Worm (Caenorhabditis elegans) whole organism, young adult: ENCODE data around the gene nlp-13.

ENCODE experiments used
- B0336.3 ChIP-seq: fragments of 200-800 bp; sonication (Bioruptor generic); IDR thresholded peaks from 2 replicates; pipeline ENCODE4 v1.3.6; 2022; ENCODE audit warnings: missing genetic modification characterization, missing compliant biosample characterization
- C17E4.6 ChIP-seq: fragments of 200-800 bp; sonication (Bioruptor generic); IDR thresholded peaks from 2 replicates; pipeline ENCODE4 v1.3.6; 2022; ENCODE audit warnings: missing genetic modification reagents, missing genetic modification characterization, missing compliant biosample characterization
- D2030.7 ChIP-seq: fragments of 200-800 bp; sonication (Bioruptor generic); IDR thresholded peaks from 2 replicates; pipeline ENCODE4 v1.3.6; 2022; ENCODE audit warnings: missing genetic modification reagents, missing genetic modification characterization, missing compliant biosample characterization
- F33H1.4 ChIP-seq: fragments of 200-800 bp; sonication (Bioruptor generic); IDR thresholded peaks from 2 replicates; pipeline ENCODE4 v1.3.6; 2022; ENCODE audit warnings: missing genetic modification reagents, missing genetic modification characterization, missing compliant biosample characterization
- F52B5.7 ChIP-seq: sonication (generic microtip); optimal IDR thresholded peaks from 2 replicates; lab custom pipeline; 2016; ENCODE audit warnings: mild to moderate bottlenecking, missing genetic modification characterization, missing compliant biosample characterization
- K11D2.4 ChIP-seq: fragments of 200-800 bp; sonication (Bioruptor generic); IDR thresholded peaks from 2 replicates; pipeline ENCODE4 v1.3.6; 2022; ENCODE audit warnings: missing genetic modification reagents, missing genetic modification characterization, missing compliant biosample characterization
- K12H6.12 ChIP-seq: fragments of 200-800 bp; sonication (Bioruptor generic); optimal IDR thresholded peaks from 2 replicates; lab custom pipeline; 2018; ENCODE audit warnings: mild to moderate bottlenecking, missing genetic modification characterization, missing compliant biosample characterization
- T26A5.8 ChIP-seq: sonication (generic microtip); optimal IDR thresholded peaks from 2 replicates; lab custom pipeline; 2016; ENCODE audit warnings: missing genetic modification characterization, missing compliant biosample characterization
- ama-1 ChIP-seq, 3 experiments: fragments of 150-350 bp in 1 of 3; sonication (generic microtip) in 2 of 3; optimal IDR thresholded peaks; 2 replicates each; lab custom pipeline; 2014 to 2018; ENCODE audit warnings: missing biosample characterization in 2 of 3, missing genetic modification characterization in 2 of 3, missing genetic modification reagents in 2 of 3
- aptf-3 ChIP-seq: fragments of 200-800 bp; sonication (Bioruptor generic); IDR thresholded peaks from 2 replicates; pipeline ENCODE4 v1.3.6; 2022; ENCODE audit warnings: missing genetic modification characterization, missing compliant biosample characterization
- cebp-1 ChIP-seq, 2 experiments: fragments of 200-800 bp in 1 of 2; sonication (Bioruptor generic) in 1 of 2; sonication (generic microtip) in 1 of 2; IDR thresholded peaks in 1 of 2; optimal IDR thresholded peaks in 1 of 2; 2 replicates each; pipeline versions ENCODE4 v1.3.6 to Lab custom; 2017 to 2022; ENCODE audit warnings: missing compliant biosample characterization in 2 of 2, missing genetic modification characterization in 2 of 2, mild to moderate bottlenecking in 1 of 2, missing genetic modification reagents in 1 of 2, moderate library complexity in 1 of 2
- ceh-100 ChIP-seq: fragments of 200-800 bp; sonication (Bioruptor generic); IDR thresholded peaks from 2 replicates; pipeline ENCODE4 v1.3.6; 2022; ENCODE audit warnings: missing genetic modification reagents, missing genetic modification characterization, missing compliant biosample characterization
- ceh-91 ChIP-seq: fragments of 200-800 bp; sonication (Bioruptor generic); IDR thresholded peaks from 2 replicates; pipeline ENCODE4 v1.3.6; 2022; ENCODE audit warnings: missing genetic modification reagents, missing genetic modification characterization, missing compliant biosample characterization
- dox-1 ChIP-seq: fragments of 200-800 bp; sonication (Bioruptor generic); IDR thresholded peaks from 2 replicates; pipeline ENCODE4 v1.3.6; 2022; ENCODE audit warnings: missing genetic modification reagents, missing genetic modification characterization, missing compliant biosample characterization
- dpl-1 ChIP-seq: fragments of 150-350 bp; optimal IDR thresholded peaks from 2 replicates; lab custom pipeline; 2014; ENCODE audit warnings: missing biosample characterization, missing genetic modification reagents, missing genetic modification characterization
- hmg-1.2 ChIP-seq: fragments of 200-800 bp; sonication (Bioruptor generic); IDR thresholded peaks from 2 replicates; pipeline ENCODE4 v1.3.6; 2022; ENCODE audit warnings: missing genetic modification reagents, missing genetic modification characterization, missing compliant biosample characterization
- let-607 ChIP-seq, 2 experiments: fragments of 200-800 bp in 1 of 2; sonication (Bioruptor generic) in 1 of 2; sonication (generic microtip) in 1 of 2; optimal IDR thresholded peaks; 2 replicates each; lab custom pipeline; 2016 to 2018; ENCODE audit warnings: mild to moderate bottlenecking in 2 of 2, missing compliant biosample characterization in 2 of 2, missing genetic modification characterization in 2 of 2, moderate library complexity in 2 of 2, missing genotype in 1 of 2
- lin-26 ChIP-seq: fragments of 200-800 bp; sonication (Bioruptor generic); IDR thresholded peaks from 2 replicates; pipeline ENCODE4 v1.3.6; 2022; ENCODE audit warnings: missing genetic modification reagents, missing genetic modification characterization, missing compliant biosample characterization
- lsl-1 ChIP-seq: fragments of 200-800 bp; sonication (Bioruptor generic); optimal IDR thresholded peaks from 2 replicates; lab custom pipeline; 2018; ENCODE audit warnings: mild to moderate bottlenecking, missing genetic modification characterization, moderate library complexity, missing compliant biosample characterization
- madf-6 ChIP-seq: fragments of 200-800 bp; sonication (Bioruptor generic); IDR thresholded peaks from 2 replicates; pipeline ENCODE4 v1.3.6; 2022; ENCODE audit warnings: missing genetic modification reagents, missing genetic modification characterization, missing compliant biosample characterization
- nfyb-1 ChIP-seq: fragments of 200-800 bp; sonication (Bioruptor generic); IDR thresholded peaks from 2 replicates; pipeline ENCODE4 v1.3.6; 2022; ENCODE audit warnings: missing genetic modification reagents, missing genetic modification characterization, missing compliant biosample characterization
- rcor-1 ChIP-seq: fragments of 200-800 bp; sonication (Bioruptor generic); IDR thresholded peaks from 2 replicates; pipeline ENCODE4 v1.3.6; 2022; ENCODE audit warnings: missing genetic modification reagents, missing genetic modification characterization, missing compliant biosample characterization
- snpc-3.4 ChIP-seq: sonication (generic microtip); optimal IDR thresholded peaks from 2 replicates; lab custom pipeline; 2017; ENCODE audit warnings: missing genetic modification characterization, mild to moderate bottlenecking, missing compliant biosample characterization, antibody characterized with exemption, moderate library complexity, missing genotype, missing genetic modification reagents
- snpc-4 ChIP-seq, 5 experiments: fragments of 150-350 bp in 1 of 5; sonication (generic microtip) in 4 of 5; optimal IDR thresholded peaks; 2 replicates each; lab custom pipeline; 2014 to 2018; ENCODE audit warnings: missing genetic modification characterization in 5 of 5, missing biosample characterization in 3 of 5, antibody characterized with exemption in 2 of 5, mild to moderate bottlenecking in 2 of 5, missing compliant biosample characterization in 2 of 5, missing genotype in 2 of 5, moderate library complexity in 2 of 5, missing genetic modification reagents in 1 of 5
- somi-1 ChIP-seq: fragments of 200-800 bp; sonication (Bioruptor generic); optimal IDR thresholded peaks from 2 replicates; lab custom pipeline; 2018; ENCODE audit warnings: mild to moderate bottlenecking, missing genetic modification characterization, missing compliant biosample characterization
- xnd-1 ChIP-seq: sonication (generic microtip); optimal IDR thresholded peaks from 2 replicates; lab custom pipeline; 2016; ENCODE audit warnings: missing genotype, missing genetic modification reagents, missing genetic modification characterization, missing compliant biosample characterization
- zfh-2 ChIP-seq: fragments of 200-800 bp; sonication (Bioruptor generic); conservative IDR thresholded peaks from 2 replicates; pipeline ENCODE4 v1.3.6; 2022; ENCODE audit warnings: missing genetic modification reagents, missing genetic modification characterization, missing compliant biosample characterization
- ztf-26 ChIP-seq: sonication (generic microtip); optimal IDR thresholded peaks from 2 replicates; lab custom pipeline; 2017; ENCODE audit warnings: missing genetic modification characterization, missing compliant biosample characterization

nlp-13 gene

DNA sequence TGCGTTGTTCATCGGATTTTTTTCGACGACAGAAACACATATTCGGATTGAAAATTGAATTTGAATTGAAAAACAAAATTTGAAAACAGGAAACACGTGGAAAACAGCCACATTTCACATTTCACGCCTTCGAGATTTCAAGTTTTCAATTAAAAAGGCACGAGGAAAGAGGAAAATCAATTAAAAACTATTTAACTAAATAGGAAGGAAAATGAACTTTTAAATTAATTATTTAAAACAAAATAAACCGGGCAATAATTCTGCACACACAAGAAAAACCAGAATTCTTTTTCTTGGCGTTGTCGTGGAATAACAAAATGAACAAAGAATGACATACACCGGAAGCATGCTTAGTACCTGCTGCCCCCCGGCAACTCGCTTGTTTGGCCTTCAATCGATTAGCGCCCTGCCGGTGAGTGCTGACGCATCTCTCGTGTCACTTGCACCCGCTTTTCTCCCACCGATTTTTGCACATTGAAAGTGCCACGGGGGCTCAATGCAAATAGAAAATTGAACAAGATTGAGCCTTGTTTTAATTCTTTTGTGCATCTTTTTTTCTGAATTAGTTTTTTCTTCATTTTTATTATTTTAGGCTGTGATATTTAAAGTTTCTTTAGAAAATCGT lies 41.5 kb upstream of the nlp-13 start, which contains the start of gene Y45G5AM.9 (continued):
- no peak for TF ChIP-seq snpc-4 (GFP tag; optimal IDR thresholded peaks at IDR 0.05; lab: Kevin White, UChicago)
- TF ChIP-seq snpc-4 (tag; optimal IDR thresholded peaks at IDR 0.05; lab: Kevin White, UChicago), result peak in 3 of 4 experiments; percentile 19 to 53 (median 25)
- TF ChIP-seq cebp-1 (GFP tag; IDR thresholded peaks at IDR 0.05; lab: Robert Waterston, UW), result no peak
- TF ChIP-seq cebp-1 (tag; optimal IDR thresholded peaks at IDR 0.05; lab: Kevin White, UChicago), result peak; percentile 77
- peak; percentile 60 for TF ChIP-seq nfyb-1 (GFP tag; lab: Robert Waterston, UW)
- peak; percentile 10 for TF ChIP-seq snpc-3.4 (tag; lab: Kevin White, UChicago)
- TF ChIP-seq C17E4.6 (GFP tag; lab: Robert Waterston, UW), result no peak
- peak; percentile 47 for TF ChIP-seq K12H6.12 (tag; lab: Kevin White, UChicago)
- peak; percentile 47; the same call in 1 of the 2 replicates for TF ChIP-seq hmg-1.2 (GFP tag; lab: Robert Waterston, UW)
- peak; percentile 57; the same call in 1 of the 2 replicates for TF ChIP-seq dox-1 (GFP tag; lab: Robert Waterston, UW)
- no peak for TF ChIP-seq ama-1 (optimal IDR thresholded peaks at IDR 0.05; lab: Kevin White, UChicago)
- TF ChIP-seq ama-1 (GFP tag; optimal IDR thresholded peaks at IDR 0.05; lab: Kevin White, UChicago), result no peak
- peak in 1 of 2 experiments; percentile 8 for TF ChIP-seq let-607 (tag; optimal IDR thresholded peaks at IDR 0.05; lab: Kevin White, UChicago)
- peak; percentile 12 for TF ChIP-seq dpl-1 (GFP tag; lab: Kevin White, UChicago)
- peak; percentile 29 for TF ChIP-seq ztf-26
- TF ChIP-seq K11D2.4 (GFP tag; lab: Robert Waterston, UW), result peak; percentile 44; the same call in 1 of the 2 replicates
- peak; percentile 41 for TF ChIP-seq ceh-100 (GFP tag; lab: Robert Waterston, UW)
- peak; percentile 46; the same call in 1 of the 2 replicates for TF ChIP-seq lin-26 (GFP tag; lab: Robert Waterston, UW)
- TF ChIP-seq zfh-2 (GFP tag; lab: Robert Waterston, UW), result peak; percentile 93
- peak; percentile 45; the same call in 1 of the 2 replicates for TF ChIP-seq B0336.3 (GFP tag; lab: Robert Waterston, UW)
- TF ChIP-seq, all 124 proteins: peak for 28

DNA sequence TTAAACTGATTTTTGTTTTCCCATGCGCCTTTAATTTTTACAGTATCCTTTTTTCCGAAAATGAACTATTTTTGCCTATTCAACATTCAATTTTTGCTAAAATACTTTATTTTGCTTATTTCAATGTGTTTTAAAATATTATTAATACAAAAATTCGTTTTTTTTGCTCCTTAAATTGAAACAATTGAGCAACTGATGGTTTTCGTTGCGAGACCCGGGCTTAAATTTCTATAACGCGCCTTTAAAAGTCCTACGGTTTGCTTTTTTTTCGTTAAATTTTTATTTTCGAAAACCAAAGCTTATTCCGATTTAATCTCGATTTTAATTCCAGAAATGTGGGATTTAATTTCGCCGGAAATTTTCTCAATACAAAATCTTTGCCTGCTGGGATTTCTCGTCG lies 40.9 kb upstream of the nlp-13 start, which contains the start of gene algn-5:
Gene algn-5, plus strand, starts transcription at position 295 of the 400 bp plus-strand sequence.
- TF ChIP-seq madf-6 (GFP tag; lab: Robert Waterston, UW) (peak; percentile 71), F33H1.4 (peak; percentile 86), xnd-1 (tag; lab: Kevin White, UChicago) (peak; percentile 76), D2030.7 (GFP tag; lab: Robert Waterston, UW) (peak; percentile 44; the same call in 1 of the 2 replicates), somi-1 (GFP tag; lab: Kevin White, UChicago) (no peak), F52B5.7 (no peak), ceh-91 (GFP tag; lab: Robert Waterston, UW) (0 out of 2 replicates have a peak, but pooled peaks have one; percentile 10), lsl-1 (GFP tag; lab: Kevin White, UChicago) (peak; percentile 90)
- TF ChIP-seq, all 124 proteins: peak for 6

DNA sequence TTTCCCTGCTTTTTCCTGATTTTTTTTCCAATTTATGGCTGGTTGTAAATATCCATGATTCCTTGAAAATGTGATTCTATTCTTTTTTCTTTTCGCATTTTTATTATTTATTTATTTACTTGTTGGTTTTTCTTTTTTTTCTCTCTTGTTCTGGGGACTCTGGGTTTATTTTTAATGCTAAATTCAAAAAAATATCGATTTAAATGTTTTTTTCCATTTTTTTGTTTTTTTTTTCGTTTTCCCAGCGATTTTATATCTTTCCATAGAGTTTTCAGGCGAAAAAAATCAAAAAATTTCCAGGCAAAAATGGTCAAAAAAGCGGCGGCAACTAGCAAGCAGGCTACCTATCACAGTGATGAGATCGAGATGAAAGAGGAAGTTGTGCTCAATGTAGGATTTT lies 37.0 kb upstream of the nlp-13 start, which contains the start of gene rpac-40:
Gene rpac-40, plus strand, starts transcription at position 301 of the 400 bp plus-strand sequence.
- 0 out of 2 replicates have a peak, but pooled peaks have one; percentile 10 for TF ChIP-seq madf-6 (GFP tag; lab: Robert Waterston, UW)
- TF ChIP-seq T26A5.8, result no peak

DNA sequence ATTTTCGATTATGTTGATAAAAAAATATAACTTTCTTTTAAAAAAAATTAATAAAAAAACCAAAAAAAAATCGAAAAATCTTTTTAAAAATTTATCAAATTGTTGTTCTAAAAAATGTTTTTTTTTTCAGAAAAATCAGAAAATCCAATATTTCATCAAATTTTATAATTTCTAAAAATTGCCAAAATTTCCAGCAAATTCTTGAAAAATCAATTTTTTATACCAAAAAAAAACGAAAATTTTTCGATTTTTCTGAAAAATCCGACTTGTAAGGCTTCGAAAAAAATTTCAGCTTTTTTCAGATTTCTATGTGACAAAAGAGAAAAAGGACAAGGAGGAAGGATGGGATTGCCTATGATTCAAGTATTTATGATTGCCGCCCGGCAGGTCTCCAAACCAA lies 31.8 kb upstream of the nlp-13 start, which contains the start of gene H43I07.1:
Gene H43I07.1, plus strand, starts transcription at position 301 of the 400 bp plus-strand sequence.
- no peak for TF ChIP-seq rcor-1 (GFP tag; lab: Robert Waterston, UW)
- no peak for TF ChIP-seq aptf-3
